Worm (Caenorhabditis elegans) whole organism, L1 larva: ENCODE measurements around the gene pes-4.

ENCODE experiments used
- blmp-1 ChIP-seq: fragments of 150-350 bp; optimal IDR thresholded peaks from 2 replicates; lab custom pipeline; 2014; ENCODE audit warnings: missing biosample characterization, missing genetic modification characterization
- egl-27 ChIP-seq, 2 experiments: fragments of 150-350 bp in 1 of 2; sonication (generic microtip); optimal IDR thresholded peaks; 3 replicates each; lab custom pipeline; 2017 to 2018; ENCODE audit warnings: missing biosample characterization in 2 of 2, missing genetic modification characterization in 2 of 2, missing genetic modification reagents in 2 of 2
- elt-3 ChIP-seq, 6 experiments: fragments of 150-350 bp in 1 of 6; sonication (generic microtip); optimal IDR thresholded peaks; 2 replicates each; lab custom pipeline; 2017 to 2018; ENCODE audit warnings: missing biosample characterization in 6 of 6, missing genetic modification characterization in 6 of 6, inconsistent platforms in 1 of 6
- nhr-11 ChIP-seq: fragments of 150-350 bp; optimal IDR thresholded peaks from 2 replicates; lab custom pipeline; 2014; ENCODE audit warnings: missing biosample characterization, missing genetic modification characterization
- nhr-12 ChIP-seq: sonication (generic microtip); optimal IDR thresholded peaks from 2 replicates; lab custom pipeline; 2017; ENCODE audit warnings: missing biosample characterization, missing genetic modification characterization
- nhr-28 ChIP-seq: fragments of 150-350 bp; optimal IDR thresholded peaks from 2 replicates; lab custom pipeline; 2014; ENCODE audit warnings: missing biosample characterization, missing genetic modification characterization
- sptf-1 ChIP-seq: fragments of 150-350 bp; optimal IDR thresholded peaks from 2 replicates; lab custom pipeline; 2014; ENCODE audit warnings: missing biosample characterization, missing genetic modification characterization
- swsn-7 ChIP-seq: sonication (generic microtip); optimal IDR thresholded peaks from 2 replicates; lab custom pipeline; 2016; ENCODE audit warnings: missing genetic modification characterization, missing compliant biosample characterization

DNA sequence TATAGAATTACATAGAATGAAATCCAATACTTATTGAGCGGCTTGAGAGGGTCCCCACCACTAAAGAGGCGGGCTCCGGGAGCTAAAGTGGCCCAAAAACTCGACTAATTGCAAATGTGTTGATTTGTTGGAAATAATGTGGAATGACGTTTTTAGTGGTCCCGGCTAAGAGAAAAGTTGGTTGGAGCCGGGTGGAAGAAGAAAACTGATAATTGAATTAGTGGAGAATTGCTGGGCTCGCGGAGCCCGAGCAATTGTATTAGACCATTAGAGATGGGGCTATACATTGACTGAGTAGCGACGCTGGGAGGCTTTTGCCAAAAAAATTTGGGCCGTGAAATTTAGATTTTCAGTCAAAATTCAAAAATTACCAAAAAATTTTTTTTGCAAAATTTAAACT lies 4.5 kb downstream of the pes-4 start:
- TF ChIP-seq egl-27 (tag; optimal IDR thresholded peaks at IDR 0.05; lab: Kevin White, UChicago) (no peak), elt-3 (tag; optimal IDR thresholded peaks at IDR 0.05; lab: Kevin White, UChicago) (no peak), sptf-1 (tag; lab: Kevin White, UChicago) (no peak), nhr-12 (tag; lab: Kevin White, UChicago) (no peak), nhr-11 (tag; lab: Kevin White, UChicago) (no peak), nhr-28 (tag; lab: Kevin White, UChicago) (no peak), blmp-1 (tag; lab: Kevin White, UChicago) (no peak), swsn-7 (tag; lab: Kevin White, UChicago) (no peak)
